Fruit fly (Drosophila melanogaster) whole organism, pupa: Measurements from ENCODE around the gene CG15046.

ENCODE experiments used
- CG12605 ChIP-seq: fragments of 200-800 bp; sonication (Bioruptor generic); IDR thresholded peaks from 2 replicates; pipeline ENCODE4 v1.3.6; 2022; ENCODE audit warnings: missing biosample characterization, missing genetic modification characterization
- CG13204 ChIP-seq: fragments of 200-800 bp; sonication (Bioruptor generic); optimal IDR thresholded peaks from 2 replicates; lab custom pipeline; 2018; ENCODE audit warnings: missing biosample characterization, mild to moderate bottlenecking, missing genetic modification characterization, moderate library complexity
- CG14655 ChIP-seq: fragments of 200-800 bp; sonication (Bioruptor generic); optimal IDR thresholded peaks from 3 replicates; lab custom pipeline; 2017; ENCODE audit warnings: mild to moderate bottlenecking, missing biosample characterization, missing genetic modification reagents, missing genetic modification characterization
- CG15710 ChIP-seq: fragments of 200-800 bp; sonication (Bioruptor generic); optimal IDR thresholded peaks from 2 replicates; lab custom pipeline; 2018; ENCODE audit warnings: missing biosample characterization, mild to moderate bottlenecking, missing genetic modification characterization, moderate library complexity
- CG17806 ChIP-seq: fragments of 200-800 bp; sonication (Bioruptor generic); optimal IDR thresholded peaks from 2 replicates; lab custom pipeline; 2018; ENCODE audit warnings: missing biosample characterization, mild to moderate bottlenecking, missing genetic modification characterization, moderate library complexity
- CG32121 ChIP-seq: fragments of 200-800 bp; sonication (Bioruptor generic); IDR thresholded peaks from 2 replicates; pipeline ENCODE4 v1.3.6; 2022; ENCODE audit warnings: missing biosample characterization, missing genetic modification characterization
- CG34367 ChIP-seq: fragments of 200-800 bp; sonication (Bioruptor generic); optimal IDR thresholded peaks from 2 replicates; lab custom pipeline; 2018; ENCODE audit warnings: missing biosample characterization, mild to moderate bottlenecking, missing genetic modification characterization
- CG8301 ChIP-seq: fragments of 200-800 bp; sonication (Bioruptor generic); optimal IDR thresholded peaks from 2 replicates; lab custom pipeline; 2018; ENCODE audit warnings: missing biosample characterization, mild to moderate bottlenecking, missing genetic modification characterization
- CG9948 ChIP-seq: fragments of 200-800 bp; sonication (Bioruptor generic); optimal IDR thresholded peaks from 2 replicates; lab custom pipeline; 2018; ENCODE audit warnings: missing biosample characterization, mild to moderate bottlenecking, missing genetic modification characterization, moderate library complexity
- EcR ChIP-seq: fragments of 200-800 bp; sonication (Bioruptor generic); optimal IDR thresholded peaks from 3 replicates; lab custom pipeline; 2019; ENCODE audit warnings: missing biosample characterization, missing genetic modification characterization, mild to moderate bottlenecking, moderate library complexity, missing genetic modification reagents
- Pif1A ChIP-seq: fragments of 200-800 bp; sonication (Bioruptor generic); optimal IDR thresholded peaks from 3 replicates; lab custom pipeline; 2016; ENCODE audit warnings: missing biosample characterization, missing genetic modification characterization
- Pif1B ChIP-seq: fragments of 200-800 bp; sonication (Bioruptor generic); optimal IDR thresholded peaks from 3 replicates; lab custom pipeline; 2016; ENCODE audit warnings: missing biosample characterization, missing genetic modification characterization
- Snoo ChIP-seq: fragments of 200-800 bp; sonication (Bioruptor generic); optimal IDR thresholded peaks from 3 replicates; lab custom pipeline; 2017; ENCODE audit warnings: missing biosample characterization, mild to moderate bottlenecking, missing genetic modification characterization, inconsistent platforms
- rn ChIP-seq: fragments of 200-800 bp; sonication (Bioruptor generic); IDR thresholded peaks from 2 replicates; pipeline ENCODE4 v1.3.6; 2022; ENCODE audit warnings: missing biosample characterization, missing genetic modification characterization

DNA sequence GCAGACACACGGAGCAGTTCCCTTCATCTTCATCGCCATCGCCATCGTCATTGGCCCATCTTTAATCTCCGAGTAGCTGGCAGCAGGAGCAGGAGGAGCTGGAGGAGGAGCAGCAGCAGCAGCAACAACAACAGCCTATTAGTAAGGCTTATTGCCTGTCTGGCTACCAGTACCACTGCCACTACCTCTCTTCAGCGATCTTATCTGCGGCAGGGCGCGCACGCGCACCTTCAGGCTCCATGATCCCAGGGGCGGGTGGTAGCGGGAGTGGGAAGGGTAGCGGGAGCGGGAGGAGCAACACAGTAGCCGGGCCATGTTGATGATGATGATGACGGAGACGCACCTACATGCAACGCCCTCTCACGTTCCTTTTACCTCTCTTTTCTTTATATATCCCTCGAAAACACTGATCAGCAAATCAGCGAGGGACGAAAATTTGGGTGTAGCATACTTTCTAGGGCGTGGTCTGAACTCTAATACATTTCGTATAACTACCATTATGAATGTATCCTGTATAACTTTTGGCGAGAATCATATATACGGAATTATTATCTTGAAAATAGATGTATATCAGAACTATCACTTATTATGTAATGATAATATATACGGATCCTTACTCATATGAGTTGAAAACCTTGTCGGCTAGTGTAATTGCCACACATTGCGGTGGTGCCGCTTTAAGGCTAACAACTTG, 47.8 kb upstream of the CG15046 start:
- TF ChIP-seq CG34367 (tag; lab: Kevin White, UChicago) (peak; percentile 56), CG15710 (tag; lab: Kevin White, UChicago) (peak; percentile 59), EcR (GFP tag; lab: Kevin White, UChicago) (no peak), Snoo (tag; lab: Kevin White, UChicago) (no peak), CG12605 (GFP tag; lab: Robert Waterston, UW) (no peak), Pif1A (GFP tag; lab: Kevin White, UChicago) (no peak), CG17806 (tag; lab: Kevin White, UChicago) (peak; percentile 24), CG9948 (tag; lab: Kevin White, UChicago) (peak; percentile 51), rn (GFP tag; lab: Robert Waterston, UW) (no peak), CG14655 (GFP tag; lab: Kevin White, UChicago) (peak; percentile 18), CG13204 (peak; percentile 78), Pif1B (GFP tag; lab: Kevin White, UChicago) (no peak), CG8301 (tag; lab: Kevin White, UChicago) (peak; percentile 1), CG32121 (no peak)
